Worm (Caenorhabditis elegans) whole organism, L2 larva: Measurements from ENCODE around the gene gtf-2H5.

ENCODE experiments used
- ama-1 ChIP-seq: fragments of 150-350 bp; optimal IDR thresholded peaks from 2 replicates; lab custom pipeline; 2018; ENCODE audit warnings: inconsistent platforms
- elt-3 ChIP-seq: sonication (generic microtip); optimal IDR thresholded peaks from 2 replicates; lab custom pipeline; 2017; ENCODE audit warnings: missing biosample characterization, missing genetic modification characterization
- lin-11 ChIP-seq: fragments of 150-350 bp; sonication (generic microtip); optimal IDR thresholded peaks from 2 replicates; lab custom pipeline; 2014; ENCODE audit warnings: missing biosample characterization, missing genetic modification characterization, inconsistent platforms, mixed read lengths
- lin-13 ChIP-seq: fragments of 150-350 bp; optimal IDR thresholded peaks from 2 replicates; lab custom pipeline; 2014; ENCODE audit warnings: missing biosample characterization, missing genetic modification reagents, missing genetic modification characterization
- lin-39 ChIP-seq: fragments of 150-350 bp; optimal IDR thresholded peaks from 2 replicates; lab custom pipeline; 2014; ENCODE audit warnings: missing biosample characterization, missing genetic modification reagents, missing genetic modification characterization
- nhr-23 ChIP-seq: fragments of 150-350 bp; optimal IDR thresholded peaks from 2 replicates; lab custom pipeline; 2014; ENCODE audit warnings: missing biosample characterization, missing genetic modification reagents, missing genetic modification characterization
- nhr-237 ChIP-seq: fragments of 150-350 bp; optimal IDR thresholded peaks from 2 replicates; lab custom pipeline; 2014; ENCODE audit warnings: missing biosample characterization, missing genetic modification characterization

- TF ChIP-seq nhr-237 (tag; lab: Kevin White, UChicago) (no peak), nhr-23 (tag; lab: Kevin White, UChicago) (no peak), lin-39 (tag; lab: Kevin White, UChicago) (no peak), lin-13 (GFP tag; lab: Kevin White, UChicago) (no peak), ama-1 (no peak), lin-11 (tag; lab: Kevin White, UChicago) (no peak), elt-3 (tag; lab: Kevin White, UChicago) (no peak)
These were observed 12.6 kb downstream of the gtf-2H5 start for ce11 chrIII:564786-565185.
